Fruit fly (Drosophila melanogaster): ENCODE results near the gene CG13050.
A peak's percentile ranks its signal among the peaks of the same experiment; 100 is the strongest.

Gene CG13050

DNA sequence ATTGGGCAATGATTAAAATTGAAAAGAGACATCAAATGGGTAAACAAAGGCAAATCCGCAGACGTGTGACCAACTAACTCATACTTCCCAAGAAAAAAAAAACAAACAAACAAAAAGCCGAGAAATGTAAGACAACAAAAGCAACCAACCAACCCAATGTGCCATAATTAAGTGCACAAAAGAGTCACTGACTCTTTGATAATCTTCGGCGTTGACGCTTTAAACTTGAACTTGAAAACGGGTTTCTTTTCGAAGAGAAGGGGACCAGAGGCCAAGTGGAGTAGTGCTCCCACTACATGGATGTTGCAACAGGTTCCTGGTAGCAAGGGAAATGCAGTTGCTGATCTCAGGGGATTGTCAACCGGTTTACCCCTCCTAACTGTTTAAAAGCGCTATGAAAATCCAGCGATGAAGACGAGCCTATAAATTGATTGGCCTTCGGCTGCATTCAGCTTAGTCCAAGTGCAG, 950 bp upstream of the CG13050 start, which contains the start of gene CG13064:
CG13064 (plus strand) TSS at position 418 of the 468 bp plus-strand sequence.
- TF ChIP-seq EcR (GFP tag; optimal IDR thresholded peaks at IDR 0.05) (peak; percentile 96), fd96Ca (GFP tag; IDR thresholded peaks at IDR 0.05) (no peak)

DNA sequence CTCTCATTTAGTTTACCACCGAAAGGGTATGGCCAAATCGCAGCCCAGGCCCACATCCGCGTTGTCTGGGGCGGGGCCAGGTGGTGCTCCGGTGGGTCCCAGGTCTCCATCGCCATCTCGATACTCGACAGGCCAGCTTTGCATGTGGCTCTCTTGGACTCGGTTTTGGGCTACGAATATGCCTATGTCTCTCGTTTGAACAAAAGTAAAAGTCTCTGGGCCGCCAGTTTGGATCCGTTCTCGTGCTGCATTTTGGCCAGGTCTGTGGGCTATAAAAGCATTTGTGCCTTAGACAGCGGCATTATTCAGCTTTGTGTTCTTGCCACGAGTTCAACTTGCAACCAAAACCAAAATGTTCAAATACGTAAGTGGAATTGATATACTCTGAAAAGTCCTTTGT, 1.9 kb downstream of the CG13050 start, which contains the start of gene CG13065:
CG13065 (plus strand) TSS at position 301 of the 400 bp plus-strand sequence.
- no peak for TF ChIP-seq CG17806 (tag; optimal IDR thresholded peaks at IDR 0.05)
- TF ChIP-seq CG9948 (tag; optimal IDR thresholded peaks at IDR 0.05) = no peak
- TF ChIP-seq EcR (GFP tag; optimal IDR thresholded peaks at IDR 0.05) = no peak
- TF ChIP-seq fd96Ca (GFP tag; IDR thresholded peaks at IDR 0.05) = no peak
- TF ChIP-seq CG8301 (tag; optimal IDR thresholded peaks at IDR 0.05) = no peak
- no peak for TF ChIP-seq Pif1B (GFP tag; optimal IDR thresholded peaks at IDR 0.05)
- no peak for TF ChIP-seq CG8159 (tag; optimal IDR thresholded peaks at IDR 0.05)
- TF ChIP-seq gl (tag; optimal IDR thresholded peaks at IDR 0.05) = no peak
- no peak for TF ChIP-seq CG12605 (GFP tag; IDR thresholded peaks at IDR 0.05)
- no peak for TF ChIP-seq CG4496 (GFP tag; IDR thresholded peaks at IDR 0.05)
- TF ChIP-seq D1 (tag; optimal IDR thresholded peaks at IDR 0.05) = no peak
- no peak for TF ChIP-seq Pif1A (GFP tag; optimal IDR thresholded peaks at IDR 0.05)
- no peak for TF ChIP-seq CG34367 (tag; optimal IDR thresholded peaks at IDR 0.05)
- no peak for TF ChIP-seq CG32121 (GFP tag; IDR thresholded peaks at IDR 0.05)
- TF ChIP-seq CG14655 (GFP tag; optimal IDR thresholded peaks at IDR 0.05) = no peak
- TF ChIP-seq CG13204 (GFP tag; optimal IDR thresholded peaks at IDR 0.05) = no peak
- TF ChIP-seq rn (GFP tag; IDR thresholded peaks at IDR 0.05) = no peak
- no peak for TF ChIP-seq CG10348 (GFP tag; IDR thresholded peaks at IDR 0.05)
- no peak for TF ChIP-seq Ets98B (GFP tag; IDR thresholded peaks at IDR 0.05)

DNA sequence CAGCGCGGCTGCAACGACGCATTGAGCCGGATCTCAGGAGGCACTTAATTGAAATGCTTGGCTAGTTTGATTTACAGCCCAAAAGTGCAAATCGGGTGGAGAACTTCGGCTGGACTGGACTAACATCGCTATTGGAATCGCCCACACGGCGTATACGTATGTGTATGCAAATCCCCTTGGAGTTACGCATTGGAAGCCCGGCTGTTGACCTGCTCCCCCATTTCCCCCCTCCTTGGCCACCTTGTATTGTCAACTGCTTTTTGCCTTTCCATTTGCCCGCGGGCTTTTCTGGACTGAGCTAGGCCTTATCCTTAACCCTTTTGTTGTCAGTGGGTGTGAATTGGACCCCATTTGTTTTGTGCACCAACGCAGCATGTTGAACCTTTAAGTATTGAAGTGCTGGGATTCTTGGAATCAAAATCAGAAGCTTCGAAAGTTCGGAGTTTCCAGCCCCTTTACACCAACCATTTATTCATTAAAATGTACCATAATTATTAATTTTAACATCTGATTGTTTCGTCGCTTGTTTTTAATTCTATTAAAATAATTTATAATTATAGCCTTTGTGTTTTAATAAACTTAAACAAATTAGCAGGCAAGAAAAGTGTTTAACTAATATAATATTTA, 3.6 kb downstream of the CG13050 start:
- TF ChIP-seq CG34367 (tag; optimal IDR thresholded peaks at IDR 0.05) (peak; percentile 20), CG9948 (tag; optimal IDR thresholded peaks at IDR 0.05) (peak; percentile 49), gl (tag; optimal IDR thresholded peaks at IDR 0.05) (no peak), CG8159 (tag; optimal IDR thresholded peaks at IDR 0.05) (peak; percentile 63), CG13204 (GFP tag; optimal IDR thresholded peaks at IDR 0.05) (no peak), rn (GFP tag; IDR thresholded peaks at IDR 0.05) (no peak), CG10348 (GFP tag; IDR thresholded peaks at IDR 0.05) (no peak), EcR (GFP tag; optimal IDR thresholded peaks at IDR 0.05) (peak; percentile 75), Snoo (tag; optimal IDR thresholded peaks at IDR 0.05) (no peak), Ets98B (GFP tag; IDR thresholded peaks at IDR 0.05) (no peak), Pif1B (GFP tag; optimal IDR thresholded peaks at IDR 0.05) (no peak), CG14655 (GFP tag; optimal IDR thresholded peaks at IDR 0.05) (peak; percentile 41), CG15710 (tag; optimal IDR thresholded peaks at IDR 0.05) (peak; percentile 41), CG12605 (GFP tag; IDR thresholded peaks at IDR 0.05) (no peak), D1 (tag; optimal IDR thresholded peaks at IDR 0.05) (no peak), fd96Ca (GFP tag; IDR thresholded peaks at IDR 0.05) (no peak), Pif1A (GFP tag; optimal IDR thresholded peaks at IDR 0.05) (no peak), CG32121 (GFP tag; IDR thresholded peaks at IDR 0.05) (no peak), CG8301 (tag; optimal IDR thresholded peaks at IDR 0.05) (no peak), CG17806 (tag; optimal IDR thresholded peaks at IDR 0.05) (peak; percentile 39), CG4496 (GFP tag; IDR thresholded peaks at IDR 0.05) (no peak)

DNA sequence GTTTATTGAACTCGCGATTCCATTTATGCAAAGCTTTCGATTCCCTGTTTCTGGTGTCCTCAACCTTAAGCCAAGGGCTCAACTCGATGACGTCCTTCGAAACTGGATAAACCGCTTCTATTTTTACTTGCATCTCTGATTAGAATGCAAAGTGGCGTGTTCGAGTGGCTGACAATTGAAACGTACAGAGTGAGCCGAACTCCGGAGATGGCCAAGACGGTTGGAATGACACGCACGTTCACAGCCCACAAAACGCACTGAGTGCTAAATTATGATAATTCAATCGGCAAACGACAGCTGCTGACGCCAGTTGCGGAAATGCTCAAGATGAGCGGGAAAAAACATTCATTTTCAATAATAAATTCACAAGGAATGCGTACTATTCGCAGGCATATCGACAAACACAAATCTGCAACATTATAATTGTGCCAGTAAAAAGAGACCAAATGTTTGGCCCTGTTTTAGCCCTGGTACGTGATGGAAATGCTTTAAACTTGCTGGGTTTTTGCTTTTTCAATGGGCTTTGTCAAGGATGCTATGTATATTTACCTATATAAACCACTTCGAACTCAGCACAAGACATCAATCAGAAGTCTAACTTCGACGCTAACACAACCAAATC, 6.6 kb downstream of the CG13050 start, which contains the start of gene CG13066:
CG13066 (plus strand) TSS at position 572 of the 622 bp plus-strand sequence.
- TF ChIP-seq EcR (GFP tag; optimal IDR thresholded peaks at IDR 0.05) (peak; percentile 13), CG8301 (tag; optimal IDR thresholded peaks at IDR 0.05) (no peak)

DNA sequence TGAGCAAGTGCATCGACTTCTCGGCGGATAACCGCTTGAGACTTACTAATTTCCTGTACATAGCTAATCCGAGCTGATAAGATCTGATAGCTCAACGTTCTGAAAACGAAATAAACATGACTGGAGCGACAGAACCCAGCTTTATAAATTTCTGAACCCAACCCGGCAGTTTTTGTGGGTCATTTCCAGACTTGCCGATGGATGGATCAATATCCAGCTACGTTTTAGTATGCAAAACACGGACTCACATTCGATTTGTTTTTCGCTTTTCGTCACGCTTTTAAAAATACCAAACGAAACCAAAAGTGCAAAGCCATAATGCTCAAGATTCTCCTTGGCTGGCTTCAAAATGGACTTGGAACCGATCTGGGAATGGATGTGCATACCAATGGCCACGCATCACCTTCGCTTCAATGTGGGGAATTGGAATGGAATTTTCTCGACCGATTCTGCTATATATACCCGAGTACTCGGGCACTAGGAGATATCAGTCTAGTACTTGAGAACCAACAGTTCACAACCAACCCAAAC, 8.2 kb downstream of the CG13050 start, which contains the start of the genes CG34248 and CG13067:
CG34248 (minus strand) TSS at position 101 of the 531 bp plus-strand sequence.
CG13067 (plus strand) TSS at position 481 of the 531 bp plus-strand sequence.
- TF ChIP-seq CG8301 (tag; optimal IDR thresholded peaks at IDR 0.05) (no peak), EcR (GFP tag; optimal IDR thresholded peaks at IDR 0.05) (no peak), CG15710 (tag; optimal IDR thresholded peaks at IDR 0.05) (no peak), gl (tag; optimal IDR thresholded peaks at IDR 0.05) (no peak), CG14655 (GFP tag; optimal IDR thresholded peaks at IDR 0.05) (no peak), Pif1B (GFP tag; optimal IDR thresholded peaks at IDR 0.05) (no peak), Snoo (tag; optimal IDR thresholded peaks at IDR 0.05) (no peak), CG10348 (GFP tag; IDR thresholded peaks at IDR 0.05) (no peak), CG4496 (GFP tag; IDR thresholded peaks at IDR 0.05) (no peak), fd96Ca (GFP tag; IDR thresholded peaks at IDR 0.05) (no peak)

DNA sequence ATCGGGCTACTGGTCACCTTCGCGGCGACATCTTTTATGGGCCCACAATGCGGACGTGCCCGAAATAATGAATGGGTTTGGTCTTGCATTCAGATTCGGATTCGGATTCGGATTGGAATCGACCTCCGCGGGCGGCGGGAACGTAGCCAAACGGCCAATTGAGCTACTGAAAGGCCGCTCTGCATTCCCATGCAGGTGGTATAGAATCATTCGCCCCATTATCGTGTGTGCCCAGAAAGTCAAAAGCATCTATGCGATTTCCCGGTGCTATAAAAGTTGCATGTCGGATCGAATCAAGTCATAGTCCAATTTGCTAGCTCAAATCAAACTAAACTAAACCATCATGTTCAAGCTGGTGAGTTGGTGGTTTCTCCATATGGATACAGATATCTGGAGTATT, 10.0 kb downstream of the CG13050 start, which contains the start of gene CG13068:
CG13068 (plus strand) TSS at position 301 of the 400 bp plus-strand sequence.
- TF ChIP-seq gl (tag; optimal IDR thresholded peaks at IDR 0.05) = no peak
- TF ChIP-seq CG10348 (GFP tag; IDR thresholded peaks at IDR 0.05) = no peak
- TF ChIP-seq CG32121 (GFP tag; IDR thresholded peaks at IDR 0.05) = no peak

Measured in whole organism, pupa.